Worm (Caenorhabditis elegans) whole organism, L4 larva: Measurements from ENCODE around the gene atgp-1.

Source experiments
- ceh-82 ChIP-seq: sonication (generic microtip); optimal IDR thresholded peaks from 2 replicates; lab custom pipeline; 2017; ENCODE audit warnings: missing biosample characterization, missing genetic modification characterization
- daf-16 ChIP-seq, 3 experiments: sonication (generic microtip); optimal IDR thresholded peaks; 2 replicates each; lab custom pipeline; 2016 to 2017; ENCODE audit warnings: missing genetic modification characterization in 3 of 3, missing genetic modification reagents in 3 of 3, mild to moderate bottlenecking in 2 of 3, missing compliant biosample characterization in 2 of 3, missing biosample characterization in 1 of 3, moderate library complexity in 1 of 3
- lin-39 ChIP-seq: fragments of 150-350 bp; optimal IDR thresholded peaks from 2 replicates; lab custom pipeline; 2014; ENCODE audit warnings: missing biosample characterization, missing genetic modification reagents, missing genetic modification characterization
- nhr-11 ChIP-seq: fragments of 150-350 bp; optimal IDR thresholded peaks from 2 replicates; lab custom pipeline; 2014; ENCODE audit warnings: missing biosample characterization, missing genetic modification characterization
- nhr-76 ChIP-seq: fragments of 150-350 bp; optimal IDR thresholded peaks from 2 replicates; lab custom pipeline; 2014; ENCODE audit warnings: missing biosample characterization, missing genetic modification characterization
- skn-1 ChIP-seq: fragments of 150-350 bp; optimal IDR thresholded peaks from 2 replicates; lab custom pipeline; 2014; ENCODE audit warnings: missing biosample characterization, missing genetic modification characterization
- zag-1 ChIP-seq: fragments of 150-350 bp; optimal IDR thresholded peaks from 2 replicates; lab custom pipeline; 2014; ENCODE audit warnings: missing biosample characterization, missing genetic modification characterization

DNA sequence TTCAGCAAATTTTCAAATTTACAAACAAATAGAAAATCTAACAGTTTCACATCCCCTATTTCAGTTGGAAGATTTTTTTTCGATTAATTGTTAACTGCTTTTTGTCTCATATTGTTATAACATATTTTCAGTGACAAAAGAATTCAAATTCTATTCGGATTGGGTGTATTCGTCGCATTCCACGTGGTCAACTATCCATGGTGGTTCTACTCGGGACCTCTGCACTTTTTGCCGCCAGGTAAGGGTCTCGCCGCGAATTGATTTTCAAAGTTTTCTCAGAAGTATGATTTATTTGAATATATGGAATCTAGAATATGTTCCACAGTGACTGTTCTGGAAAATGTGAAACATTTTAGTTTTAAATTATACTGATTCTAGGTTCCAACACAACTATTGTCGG is 20.6 kb upstream of the atgp-1 start:
- TF ChIP-seq lin-39 (tag; lab: Kevin White, UChicago) (no peak), nhr-76 (no peak), ceh-82 (tag; lab: Kevin White, UChicago) (no peak), zag-1 (no peak), daf-16 (GFP tag; optimal IDR thresholded peaks at IDR 0.05; lab: Kevin White, UChicago) (no peak), daf-16 (tag; optimal IDR thresholded peaks at IDR 0.05; lab: Kevin White, UChicago) (no peak), nhr-11 (no peak), skn-1 (tag; lab: Kevin White, UChicago) (no peak)
